Fruit fly (Drosophila melanogaster) whole organism, embryonic: ENCODE measurements around the gene lgs.
A peak's percentile ranks its signal among the peaks of the same experiment; 100 is the strongest.

Experiments
- ATbp ChIP-seq: fragments of 200-800 bp; sonication (Bioruptor generic); optimal IDR thresholded peaks from 2 replicates; lab custom pipeline; 2017; ENCODE audit warnings: missing biosample characterization, mild to moderate bottlenecking, missing genetic modification characterization, missing genetic modification reagents
- Atf3 ChIP-seq: fragments of 200-800 bp; sonication (Bioruptor generic); optimal IDR thresholded peaks from 3 replicates; lab custom pipeline; 2016; ENCODE audit warnings: missing biosample characterization, missing genetic modification characterization
- BtbVII ChIP-seq: fragments of 200-800 bp; sonication (Bioruptor generic); optimal IDR thresholded peaks from 3 replicates; lab custom pipeline; 2017; ENCODE audit warnings: missing biosample characterization, mild to moderate bottlenecking, missing genetic modification characterization
- CG10274 ChIP-seq: fragments of 200-800 bp; sonication (Bioruptor generic); optimal IDR thresholded peaks from 3 replicates; lab custom pipeline; 2017; ENCODE audit warnings: missing biosample characterization, mild to moderate bottlenecking, missing genetic modification characterization
- CG10565 ChIP-seq: fragments of 200-800 bp; sonication (Bioruptor generic); optimal IDR thresholded peaks from 3 replicates; lab custom pipeline; 2016; ENCODE audit warnings: missing biosample characterization, mild to moderate bottlenecking, missing genetic modification characterization
- CG10959 ChIP-seq: fragments of 200-800 bp; sonication (Bioruptor generic); IDR thresholded peaks from 2 replicates; pipeline ENCODE4 v1.3.6; 2022; ENCODE audit warnings: missing biosample characterization, missing genetic modification characterization
- CG12071 ChIP-seq: fragments of 200-800 bp; sonication (Bioruptor generic); optimal IDR thresholded peaks from 3 replicates; lab custom pipeline; 2018; ENCODE audit warnings: missing biosample characterization, mild to moderate bottlenecking, missing genetic modification characterization
- CG14667 ChIP-seq: fragments of 200-800 bp; sonication (Bioruptor generic); IDR thresholded peaks from 2 replicates; pipeline ENCODE4 v1.3.6; 2022; ENCODE audit warnings: missing biosample characterization, missing genetic modification characterization
- CG16815 ChIP-seq: fragments of 200-800 bp; sonication (Bioruptor generic); optimal IDR thresholded peaks from 3 replicates; lab custom pipeline; 2017; ENCODE audit warnings: missing biosample characterization, mild to moderate bottlenecking, missing genetic modification characterization
- CG17912 ChIP-seq: fragments of 200-800 bp; sonication (Bioruptor generic); optimal IDR thresholded peaks from 2 replicates; lab custom pipeline; 2018; ENCODE audit warnings: missing biosample characterization, mild to moderate bottlenecking, missing genetic modification characterization
- CG18011 ChIP-seq: fragments of 200-800 bp; sonication (Bioruptor generic); optimal IDR thresholded peaks from 2 replicates; lab custom pipeline; 2017; ENCODE audit warnings: missing biosample characterization, missing genetic modification characterization, mild to moderate bottlenecking, moderate library complexity, missing genotype
- CG2202 ChIP-seq: fragments of 200-800 bp; sonication (Bioruptor generic); optimal IDR thresholded peaks from 2 replicates; lab custom pipeline; 2018; ENCODE audit warnings: missing biosample characterization, mild to moderate bottlenecking, missing genetic modification characterization
- CG34376 ChIP-seq: fragments of 200-800 bp; sonication (Bioruptor generic); optimal IDR thresholded peaks from 2 replicates; lab custom pipeline; 2018; ENCODE audit warnings: missing biosample characterization, mild to moderate bottlenecking, missing genetic modification characterization
- CG3838 ChIP-seq: fragments of 200-800 bp; sonication (Bioruptor generic); optimal IDR thresholded peaks from 3 replicates; lab custom pipeline; 2016; ENCODE audit warnings: missing biosample characterization, missing genetic modification characterization
- CG6654 ChIP-seq: fragments of 200-800 bp; sonication (Bioruptor generic); optimal IDR thresholded peaks from 2 replicates; lab custom pipeline; 2017; ENCODE audit warnings: missing biosample characterization, mild to moderate bottlenecking, missing genetic modification characterization
- CG6683 ChIP-seq: fragments of 200-800 bp; sonication (Bioruptor generic); optimal IDR thresholded peaks from 2 replicates; lab custom pipeline; 2017; ENCODE audit warnings: missing biosample characterization, mild to moderate bottlenecking, missing genetic modification characterization, missing genetic modification reagents
- CG6765 ChIP-seq: fragments of 200-800 bp; sonication (Bioruptor generic); optimal IDR thresholded peaks from 3 replicates; lab custom pipeline; 2017; ENCODE audit warnings: missing biosample characterization, mild to moderate bottlenecking, missing genetic modification characterization
- CG8359 ChIP-seq: fragments of 200-800 bp; sonication (Bioruptor generic); optimal IDR thresholded peaks from 2 replicates; lab custom pipeline; 2017; ENCODE audit warnings: missing biosample characterization, mild to moderate bottlenecking, missing genetic modification characterization, borderline replicate concordance
- CkIIα-i1 ChIP-seq: fragments of 200-800 bp; sonication (Bioruptor generic); IDR thresholded peaks from 2 replicates; pipeline ENCODE4 v1.3.6; 2022; ENCODE audit warnings: missing biosample characterization, missing genetic modification characterization
- Dref ChIP-seq: fragments of 200-800 bp; sonication (Bioruptor generic); IDR thresholded peaks from 2 replicates; pipeline ENCODE4 v1.3.6; 2022; ENCODE audit warnings: missing biosample characterization, missing genetic modification characterization
- Gug ChIP-seq: fragments of 200-800 bp; sonication (Bioruptor generic); IDR thresholded peaks from 4 replicates; pipeline ENCODE4 v1.3.6; 2022; ENCODE audit warnings: missing biosample characterization, missing genetic modification characterization
- H2.0 ChIP-seq: fragments of 200-800 bp; sonication (Bioruptor generic); IDR thresholded peaks from 2 replicates; pipeline ENCODE4 v1.3.6; 2022; ENCODE audit warnings: missing biosample characterization, missing genetic modification characterization
- Hr3 ChIP-seq: fragments of 200-800 bp; sonication (Bioruptor generic); optimal IDR thresholded peaks from 3 replicates; lab custom pipeline; 2016; ENCODE audit warnings: missing biosample characterization, missing genetic modification characterization
- Lhr ChIP-seq: fragments of 200-800 bp; sonication (Bioruptor generic); optimal IDR thresholded peaks from 3 replicates; lab custom pipeline; 2017; ENCODE audit warnings: mild to moderate bottlenecking, missing biosample characterization, missing genetic modification reagents, missing genetic modification characterization
- Lpt ChIP-seq: fragments of >200 bp; optimal IDR thresholded peaks from 2 replicates; lab custom pipeline; 2018; ENCODE audit warnings: missing biosample characterization, missing genetic modification characterization
- Meics ChIP-seq: fragments of 200-800 bp; sonication (Bioruptor generic); optimal IDR thresholded peaks from 2 replicates; lab custom pipeline; 2017; ENCODE audit warnings: missing biosample characterization, mild to moderate bottlenecking, missing genetic modification characterization
- NC2β ChIP-seq: fragments of 200-800 bp; sonication (Bioruptor generic); optimal IDR thresholded peaks from 2 replicates; lab custom pipeline; 2016; ENCODE audit warnings: missing biosample characterization, missing genetic modification characterization
- Optix ChIP-seq: fragments of 200-800 bp; sonication (Bioruptor generic); IDR thresholded peaks from 3 replicates; pipeline ENCODE4 v1.3.6; 2022; ENCODE audit warnings: missing biosample characterization, missing genetic modification characterization
- Pdp1 ChIP-seq, 2 experiments: fragments of 200-800 bp; sonication (Bioruptor generic); optimal IDR thresholded peaks; 3 replicates each; lab custom pipeline; 2016; ENCODE audit warnings: missing biosample characterization in 2 of 2, missing genetic modification characterization in 2 of 2, mild to moderate bottlenecking in 1 of 2, moderate library complexity in 1 of 2
- Rfx ChIP-seq: fragments of 200-800 bp; sonication (Bioruptor generic); IDR thresholded peaks from 2 replicates; pipeline ENCODE4 v1.3.6; 2022; ENCODE audit warnings: missing biosample characterization, missing genetic modification characterization
- ato ChIP-seq: fragments of 200-800 bp; sonication (Bioruptor generic); IDR thresholded peaks from 2 replicates; pipeline ENCODE4 v1.3.6; 2022; ENCODE audit warnings: missing biosample characterization, missing genetic modification characterization; ENCODE audit not compliant: partially characterized antibody
- cato ChIP-seq: fragments of 200-800 bp; sonication (Bioruptor generic); optimal IDR thresholded peaks from 2 replicates; lab custom pipeline; 2016; ENCODE audit warnings: missing biosample characterization, missing genetic modification characterization, borderline replicate concordance
- caup ChIP-seq: fragments of 200-800 bp; sonication (Bioruptor generic); optimal IDR thresholded peaks from 3 replicates; lab custom pipeline; 2017; ENCODE audit warnings: missing biosample characterization, mild to moderate bottlenecking, missing genetic modification characterization, moderate library complexity; ENCODE audit not compliant: severe bottlenecking
- da ChIP-seq: fragments of 200-800 bp; sonication (Bioruptor generic); optimal IDR thresholded peaks from 2 replicates; lab custom pipeline; 2016; ENCODE audit warnings: missing biosample characterization, missing genetic modification characterization
- dysf ChIP-seq: fragments of 200-800 bp; sonication (Bioruptor generic); IDR thresholded peaks from 3 replicates; pipeline ENCODE4 v1.3.6; 2022; ENCODE audit warnings: missing biosample characterization, missing genetic modification characterization
- en ChIP-seq: fragments of 200-800 bp; sonication (Bioruptor generic); optimal IDR thresholded peaks from 2 replicates; lab custom pipeline; 2016; ENCODE audit warnings: missing biosample characterization, missing genetic modification characterization
- gro ChIP-seq: fragments of 200-800 bp; sonication (Bioruptor generic); optimal IDR thresholded peaks from 2 replicates; lab custom pipeline; 2016; ENCODE audit warnings: missing biosample characterization, missing genetic modification characterization
- hb ChIP-seq: fragments of 200-800 bp; sonication (Bioruptor generic); IDR thresholded peaks from 3 replicates; pipeline ENCODE4 v1.3.6; 2022; ENCODE audit warnings: missing biosample characterization, missing genetic modification characterization; ENCODE audit not compliant: partially characterized antibody
- kah ChIP-seq: fragments of 200-800 bp; sonication (Bioruptor generic); optimal IDR thresholded peaks from 2 replicates; lab custom pipeline; 2018; ENCODE audit warnings: missing biosample characterization, mild to moderate bottlenecking, missing genetic modification characterization
- klu ChIP-seq: fragments of 200-800 bp; sonication (Bioruptor generic); IDR thresholded peaks from 2 replicates; pipeline ENCODE4 v1.3.6; 2022; ENCODE audit warnings: missing biosample characterization, missing genetic modification characterization
- odd ChIP-seq: fragments of 200-800 bp; sonication (Bioruptor generic); optimal IDR thresholded peaks from 2 replicates; lab custom pipeline; 2017; ENCODE audit warnings: missing biosample characterization, mild to moderate bottlenecking, missing genetic modification characterization
- otp ChIP-seq: fragments of 200-800 bp; sonication (Bioruptor generic); IDR thresholded peaks from 3 replicates; pipeline ENCODE4, ENCODE4 v1.3.6; 2022; ENCODE audit warnings: missing biosample characterization, missing genetic modification characterization
- psq ChIP-seq: fragments of 200-800 bp; sonication (Bioruptor generic); optimal IDR thresholded peaks from 2 replicates; lab custom pipeline; 2017; ENCODE audit warnings: missing biosample characterization, missing genetic modification characterization
- sisA ChIP-seq: fragments of 200-800 bp; sonication (Bioruptor generic); IDR thresholded peaks from 2 replicates; pipeline ENCODE4 v1.3.6; 2022; ENCODE audit warnings: missing biosample characterization, missing genetic modification characterization
- stc ChIP-seq: fragments of 200-800 bp; sonication (Bioruptor generic); IDR thresholded peaks from 2 replicates; pipeline ENCODE4 v1.3.6; 2022; ENCODE audit warnings: missing biosample characterization, missing genetic modification characterization
- trh ChIP-seq: fragments of 200-800 bp; sonication (Bioruptor generic); optimal IDR thresholded peaks from 2 replicates; lab custom pipeline; 2016; ENCODE audit warnings: missing biosample characterization, missing genetic modification characterization
- unpg ChIP-seq: fragments of 200-800 bp; sonication (Bioruptor generic); optimal IDR thresholded peaks from 3 replicates; lab custom pipeline; 2018; ENCODE audit warnings: missing biosample characterization, mild to moderate bottlenecking, missing genetic modification characterization, moderate library complexity
- usp ChIP-seq: fragments of >200 bp; optimal IDR thresholded peaks from 2 replicates; lab custom pipeline; 2017; ENCODE audit warnings: missing biosample characterization, missing genetic modification characterization
- wek ChIP-seq: fragments of 200-800 bp; sonication (Bioruptor generic); optimal IDR thresholded peaks from 3 replicates; lab custom pipeline; 2018; ENCODE audit warnings: missing biosample characterization, mild to moderate bottlenecking, missing genetic modification characterization, moderate library complexity

Gene lgs

DNA sequence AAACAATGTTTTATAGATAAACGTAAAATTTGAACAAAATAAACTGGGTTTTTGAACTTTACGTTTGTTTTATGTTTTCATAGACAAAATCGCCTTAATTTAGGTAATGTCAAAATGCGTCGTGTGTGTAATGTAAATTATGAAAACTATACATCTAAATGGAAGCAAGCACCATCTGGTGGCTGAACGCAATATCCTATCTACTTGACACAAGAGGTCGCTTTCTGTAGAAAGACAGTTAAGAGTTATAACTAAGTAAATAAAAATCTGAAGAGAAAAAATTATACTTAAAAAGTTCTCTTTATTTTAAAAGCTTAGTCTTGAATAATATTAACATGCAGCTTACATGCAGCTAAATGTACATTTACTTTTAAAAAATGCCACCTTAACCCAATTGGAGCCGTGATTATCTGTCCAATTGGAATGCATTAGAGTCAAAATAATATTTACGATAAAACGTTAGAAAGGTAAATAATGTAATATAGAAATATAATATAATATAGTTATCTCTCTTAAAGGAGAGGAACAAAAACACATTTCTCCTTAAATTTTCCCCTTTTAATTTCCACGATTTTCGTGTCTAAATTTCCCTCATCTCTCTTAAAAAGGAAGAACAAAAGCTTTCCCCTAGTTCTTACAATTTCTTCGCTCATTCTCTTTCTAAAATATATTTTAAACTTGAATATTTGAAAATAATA, 18.9 kb downstream of the lgs start (continued):
- TF ChIP-seq unpg (GFP tag; lab: Kevin White, UChicago) (peak; percentile 92), CG18011 (GFP tag; lab: Kevin White, UChicago) (peak; percentile 74), Lhr (peak; percentile 96), hb (GFP tag; lab: Robert Waterston, UW) (no peak), trh (GFP tag; lab: Kevin White, UChicago) (peak; percentile 89), Atf3 (GFP tag; lab: Kevin White, UChicago) (peak; percentile 95), CG10565 (GFP tag; lab: Kevin White, UChicago) (peak; percentile 87), Hr3 (GFP tag; lab: Kevin White, UChicago) (peak; percentile 92), Meics (GFP tag; lab: Kevin White, UChicago) (peak; percentile 94), CkIIα-i1 (GFP tag; lab: Robert Waterston, UW) (no peak; the same call in 1 of the 2 replicates), Optix (GFP tag; lab: Robert Waterston, UW) (no peak), CG10274 (GFP tag; lab: Kevin White, UChicago) (peak; percentile 76), kah (GFP tag; lab: Kevin White, UChicago) (peak; percentile 83), Pdp1 (GFP tag; optimal IDR thresholded peaks at IDR 0.05; lab: Kevin White, UChicago) (peak; percentile 93 to 95), CG14667 (GFP tag; lab: Robert Waterston, UW) (no peak; the same call in 1 of the 2 replicates), gro (GFP tag; lab: Kevin White, UChicago) (peak; percentile 88), BtbVII (GFP tag; lab: Kevin White, UChicago) (peak; percentile 92), CG6765 (GFP tag; lab: Kevin White, UChicago) (peak; percentile 88), usp (no peak), dysf (peak; percentile 91), CG3838 (GFP tag; lab: Kevin White, UChicago) (peak; percentile 78), caup (GFP tag; lab: Kevin White, UChicago) (peak; percentile 95), da (GFP tag; lab: Kevin White, UChicago) (peak; percentile 86), Lpt (peak; percentile 100), CG34376 (GFP tag; lab: Kevin White, UChicago) (peak; percentile 86), CG17912 (GFP tag; lab: Kevin White, UChicago) (peak; percentile 96), stc (GFP tag; lab: Robert Waterston, UW) (peak; percentile 90), ATbp (GFP tag; lab: Kevin White, UChicago) (peak; percentile 90), klu (GFP tag; lab: Robert Waterston, UW) (no peak; the same call in 1 of the 2 replicates), Rfx (GFP tag; lab: Robert Waterston, UW) (peak; percentile 97), CG10959 (GFP tag; lab: Robert Waterston, UW) (no peak; the same call in 1 of the 2 replicates), CG16815 (peak; percentile 87), CG6654 (peak; percentile 75), CG6683 (GFP tag; lab: Kevin White, UChicago) (peak; percentile 81), psq (GFP tag; lab: Kevin White, UChicago) (peak; percentile 73), wek (GFP tag; lab: Kevin White, UChicago) (peak; percentile 81), sisA (GFP tag; lab: Robert Waterston, UW) (no peak), CG2202 (tag; lab: Kevin White, UChicago) (peak; percentile 77), Dref (GFP tag; lab: Robert Waterston, UW) (no peak), en (GFP tag; lab: Kevin White, UChicago) (peak; percentile 96), otp (GFP tag; lab: Robert Waterston, UW) (no peak), ato (GFP tag; lab: Robert Waterston, UW) (peak; percentile 40; the same call in 1 of the 2 replicates), H2.0 (GFP tag; lab: Robert Waterston, UW) (no peak; the same call in 1 of the 2 replicates), Gug (GFP tag; lab: Robert Waterston, UW) (no peak; the same call in 2 of the 4 replicates), odd (GFP tag; lab: Kevin White, UChicago) (peak; percentile 80), CG12071 (GFP tag; lab: Kevin White, UChicago) (no peak), cato (GFP tag; lab: Kevin White, UChicago) (peak; percentile 87), CG8359 (peak; percentile 79), NC2β (GFP tag; lab: Kevin White, UChicago) (peak; percentile 95)
